Worm (Caenorhabditis elegans) whole organism, early embryonic: ENCODE measurements around the gene txbp-3.

Experiments used
- B0310.2 ChIP-seq: sonication (generic microtip); optimal IDR thresholded peaks from 2 replicates; lab custom pipeline; 2016; ENCODE audit warnings: mild to moderate bottlenecking, missing genetic modification characterization, missing compliant biosample characterization
- ama-1 ChIP-seq: fragments of 150-350 bp; optimal IDR thresholded peaks from 2 replicates; lab custom pipeline; 2014
- flt-1 ChIP-seq: fragments of 200-800 bp; sonication (Bioruptor generic); IDR thresholded peaks from 2 replicates; pipeline ENCODE4 v1.3.6; 2022; ENCODE audit warnings: missing genetic modification characterization, missing compliant biosample characterization
- tbx-11 ChIP-seq: fragments of 200-800 bp; sonication (Bioruptor generic); IDR thresholded peaks from 2 replicates; pipeline ENCODE4 v1.3.6; 2022; ENCODE audit warnings: missing genetic modification characterization, missing compliant biosample characterization
- tbx-37 ChIP-seq: fragments of 200-800 bp; sonication (Bioruptor generic); conservative IDR thresholded peaks from 2 replicates; pipeline ENCODE4 v1.3.6; 2022; ENCODE audit warnings: missing genetic modification reagents, missing genetic modification characterization, missing compliant biosample characterization
- tra-4 ChIP-seq: sonication (generic microtip); optimal IDR thresholded peaks from 2 replicates; lab custom pipeline; 2017; ENCODE audit warnings: missing genetic modification characterization, missing compliant biosample characterization

ce11 chrIII:5096741-5097140, 49.5 kb upstream of the txbp-3 start:
- TF ChIP-seq B0310.2 (tag; lab: Kevin White, UChicago) (no peak), ama-1 (lab: Kevin White, UChicago) (no peak), tbx-37 (GFP tag; lab: Robert Waterston, UW) (no peak), tbx-11 (GFP tag; lab: Robert Waterston, UW) (no peak), flt-1 (GFP tag; lab: Robert Waterston, UW) (no peak), tra-4 (no peak)
